Worm (Caenorhabditis elegans): ENCODE results near the gene hsp-17.

ce11 chrV:8414036-8414728, 28.5 kb upstream of the hsp-17 start, which contains the start of gene pos-1:
- TF ChIP-seq dao-5 (tag; optimal IDR thresholded peaks at IDR 0.05), result no peak
- TF ChIP-seq him-1 (tag; optimal IDR thresholded peaks at IDR 0.05), result no peak
- no peak for TF ChIP-seq W03F9.2 (tag; optimal IDR thresholded peaks at IDR 0.05)
